Fruit fly (Drosophila melanogaster): ENCODE data around the gene Nhe3.
A peak's percentile ranks its signal among the peaks of the same experiment; 100 is the strongest.

Gene Nhe3

DNA sequence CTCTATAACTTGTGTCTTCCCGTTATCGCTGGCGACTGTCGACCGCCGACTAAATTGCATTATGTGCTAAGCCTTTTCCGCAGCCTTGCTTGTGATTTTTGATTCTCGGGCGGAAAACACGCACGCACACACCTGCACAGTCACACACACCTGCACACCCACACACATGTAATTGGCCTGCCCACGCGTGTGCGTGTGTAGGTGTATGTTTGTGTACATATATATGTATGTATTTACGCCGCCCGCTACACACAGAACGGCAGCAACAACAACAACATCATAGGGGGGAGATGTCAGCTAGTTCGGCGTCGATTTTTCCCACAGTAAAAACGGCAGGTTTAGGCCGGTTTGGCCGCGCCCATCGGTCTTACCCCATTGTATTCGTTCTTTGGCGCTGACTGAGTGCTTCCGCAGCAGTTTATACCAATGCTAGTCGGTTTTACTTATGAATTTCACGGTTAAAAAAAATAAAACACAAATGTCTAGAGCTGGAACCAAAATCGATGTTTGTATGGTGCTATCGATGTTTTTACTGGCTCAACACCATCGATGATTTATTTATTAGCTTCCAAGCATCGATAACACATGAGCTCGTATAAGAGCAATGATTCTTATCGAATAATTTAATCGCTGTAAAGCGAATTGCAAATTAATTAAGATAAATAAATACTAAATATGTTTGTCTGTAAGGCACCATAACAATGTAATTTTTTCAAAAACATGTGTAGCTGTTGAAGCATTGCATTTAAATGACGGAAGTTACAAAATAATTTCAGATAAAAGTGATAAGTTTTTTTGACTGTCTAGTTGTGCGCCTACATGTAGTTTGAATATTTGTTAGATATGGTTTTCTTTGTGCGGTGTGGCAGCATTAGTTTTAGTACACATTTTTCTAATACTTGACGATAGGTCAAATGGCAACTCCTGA is 38.9 kb upstream of the Nhe3 start, which contains the start of gene homer (continued):
- TF ChIP-seq Eip74EF (GFP tag; optimal IDR thresholded peaks at IDR 0.05) (no peak), BEAF-32 (GFP tag; optimal IDR thresholded peaks at IDR 0.05) (peak; percentile 94), CG15514 (GFP tag; optimal IDR thresholded peaks at IDR 0.05) (peak; percentile 40), hbn (GFP tag; IDR thresholded peaks at IDR 0.05; ENCODE audit: partially characterized antibody) (peak; percentile 77), CG4360 (GFP tag; IDR thresholded peaks at IDR 0.05) (peak; percentile 99), Dip3 (GFP tag; optimal IDR thresholded peaks at IDR 0.05) (no peak), slbo (GFP tag; IDR thresholded peaks at IDR 0.05) (no peak), gfzf (GFP tag; optimal IDR thresholded peaks at IDR 0.05) (no peak), stwl (tag; optimal IDR thresholded peaks at IDR 0.05) (peak; percentile 67), Hmx (GFP tag; optimal IDR thresholded peaks at IDR 0.05) (no peak), CG12071 (GFP tag; optimal IDR thresholded peaks at IDR 0.05) (no peak), CG9215 (GFP tag; IDR thresholded peaks at IDR 0.05) (0 out of 2 replicates have a peak, but pooled peaks have one; percentile 26), sc (optimal IDR thresholded peaks at IDR 0.05) (no peak), sc (GFP tag; optimal IDR thresholded peaks at IDR 0.05) (no peak), tgo (GFP tag; IDR thresholded peaks at IDR 0.05) (no peak), Nf-YB (GFP tag; optimal IDR thresholded peaks at IDR 0.05) (peak; percentile 33), fru (optimal IDR thresholded peaks at IDR 0.05) (no peak), CG10565 (GFP tag; optimal IDR thresholded peaks at IDR 0.05) (no peak), CG14965 (GFP tag; optimal IDR thresholded peaks at IDR 0.05; ENCODE audit: borderline replicate concordance) (no peak)

DNA sequence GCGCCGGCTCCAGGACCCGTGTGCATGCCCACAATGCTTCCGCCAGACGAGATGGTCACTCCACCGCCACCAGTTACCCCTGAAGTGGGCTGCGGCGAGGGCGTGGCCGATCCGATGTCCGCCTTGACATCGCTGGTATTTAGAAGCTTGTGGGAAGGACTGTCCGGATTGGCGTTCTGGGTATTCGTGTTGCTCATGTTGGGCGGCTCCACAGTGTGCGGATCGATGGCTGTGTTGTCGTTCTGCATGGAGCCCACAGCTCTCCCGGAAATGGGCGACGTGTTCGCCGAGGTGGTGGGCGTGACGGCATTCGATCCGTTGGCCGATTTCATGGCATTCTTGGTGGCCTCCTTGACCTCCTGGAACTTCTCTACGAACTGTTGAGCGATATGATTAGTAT is 37.5 kb upstream of the Nhe3 start:
- peak; percentile 92 for TF ChIP-seq Ets65A (GFP tag)
- TF ChIP-seq Atf6 (GFP tag; IDR thresholded peaks at IDR 0.05), result no peak
- TF ChIP-seq CG17328 (GFP tag; IDR thresholded peaks at IDR 0.05), result 0 out of 2 replicates have a peak, but pooled peaks have one; percentile 10
- 0 out of 3 replicates have a peak, but pooled peaks have one; percentile 23 for TF ChIP-seq ci (GFP tag; IDR thresholded peaks at IDR 0.05)
- no peak for TF ChIP-seq NFAT (GFP tag; IDR thresholded peaks at IDR 0.05)

DNA sequence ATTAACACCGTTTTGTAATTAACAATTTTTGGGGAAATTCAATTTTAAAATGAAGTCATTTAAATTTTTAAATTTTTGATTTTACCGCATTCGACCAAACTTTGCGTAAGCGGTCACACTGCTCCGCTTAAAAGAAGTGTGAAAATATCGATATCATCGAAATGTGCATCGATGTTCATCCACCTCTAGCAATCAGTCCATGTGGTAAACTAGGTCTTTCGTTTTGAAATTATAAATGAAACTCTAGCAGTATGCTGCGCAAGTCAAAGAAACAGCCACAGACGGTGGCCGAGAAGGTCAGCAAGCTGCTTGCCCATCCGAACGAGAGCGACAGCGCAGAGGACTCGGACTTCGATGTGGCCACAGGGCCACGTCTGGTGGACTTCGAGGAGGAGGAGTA is 33.3 kb upstream of the Nhe3 start, which contains the start of gene Aatf:
Gene Aatf (plus strand): TSS at position 166 of the 400 bp plus-strand sequence.
- TF ChIP-seq CG2678 (tag; optimal IDR thresholded peaks at IDR 0.05) (no peak), Pdp1 (GFP tag; optimal IDR thresholded peaks at IDR 0.05) (peak in 1 of 2 experiments; percentile 27), Bdp1 (GFP tag; optimal IDR thresholded peaks at IDR 0.05) (no peak), CG4854 (GFP tag; optimal IDR thresholded peaks at IDR 0.05) (no peak), CG2116 (GFP tag; optimal IDR thresholded peaks at IDR 0.05) (peak; percentile 81), Usf (GFP tag; optimal IDR thresholded peaks at IDR 0.05) (no peak), dimm (GFP tag; IDR thresholded peaks at IDR 0.05) (no peak), grn (GFP tag; optimal IDR thresholded peaks at IDR 0.05) (no peak), Dp (GFP tag; optimal IDR thresholded peaks at IDR 0.05) (peak; percentile 96), ash1 (GFP tag; optimal IDR thresholded peaks at IDR 0.05) (no peak), Asciz (GFP tag; optimal IDR thresholded peaks at IDR 0.05) (no peak), tap (tag; optimal IDR thresholded peaks at IDR 0.05) (no peak), amos (GFP tag; IDR thresholded peaks at IDR 0.05; ENCODE audit: partially characterized antibody) (peak; percentile 89), pfk (GFP tag; optimal IDR thresholded peaks at IDR 0.05) (no peak), CG33213 (GFP tag; optimal IDR thresholded peaks at IDR 0.05) (peak; percentile 28), fd102C (GFP tag; optimal IDR thresholded peaks at IDR 0.05) (no peak), abd-A (tag; optimal IDR thresholded peaks at IDR 0.05) (no peak), ttk (GFP tag; IDR thresholded peaks at IDR 0.05) (no peak), prd (optimal IDR thresholded peaks at IDR 0.05) (no peak), prd (GFP tag; IDR thresholded peaks at IDR 0.05) (no peak), CG4617 (GFP tag; optimal IDR thresholded peaks at IDR 0.05; ENCODE audit: borderline replicate concordance) (peak; percentile 56), dan (GFP tag; IDR thresholded peaks at IDR 0.05) (no peak), sna (GFP tag; IDR thresholded peaks at IDR 0.05; ENCODE audit: partially characterized antibody) (peak; percentile 76), Max (GFP tag; optimal IDR thresholded peaks at IDR 0.05) (peak; percentile 66)
